Worm (Caenorhabditis elegans) whole organism, L3 larva: Measurements from ENCODE around the gene C17H12.11.

ENCODE experiments used
- R02D3.7 ChIP-seq: fragments of 150-350 bp; optimal IDR thresholded peaks from 2 replicates; lab custom pipeline; 2014; ENCODE audit warnings: missing biosample characterization, missing genetic modification characterization
- ZK546.5 ChIP-seq: sonication (generic microtip); optimal IDR thresholded peaks from 2 replicates; lab custom pipeline; 2017; ENCODE audit warnings: missing biosample characterization, missing genetic modification characterization
- daf-12 ChIP-seq: fragments of 150-350 bp; optimal IDR thresholded peaks from 2 replicates; lab custom pipeline; 2014; ENCODE audit warnings: missing biosample characterization, missing genetic modification reagents, missing genetic modification characterization
- egl-27 ChIP-seq: sonication (generic microtip); optimal IDR thresholded peaks from 4 replicates; lab custom pipeline; 2017; ENCODE audit warnings: missing biosample characterization, missing genetic modification reagents, missing genetic modification characterization
- eor-1 ChIP-seq, 2 experiments: fragments of 150-350 bp; optimal IDR thresholded peaks; 2 replicates each; lab custom pipeline; 2014 to 2018; ENCODE audit warnings: missing biosample characterization in 2 of 2, missing genetic modification characterization in 2 of 2
- fos-1 ChIP-seq: fragments of 150-350 bp; optimal IDR thresholded peaks from 2 replicates; lab custom pipeline; 2014; ENCODE audit warnings: missing biosample characterization, missing genetic modification characterization
- jun-1 ChIP-seq: fragments of 150-350 bp; optimal IDR thresholded peaks from 2 replicates; lab custom pipeline; 2014; ENCODE audit warnings: missing biosample characterization, missing genetic modification reagents, missing genetic modification characterization
- nhr-11 ChIP-seq: fragments of 150-350 bp; optimal IDR thresholded peaks from 2 replicates; lab custom pipeline; 2014; ENCODE audit warnings: missing biosample characterization, missing genetic modification characterization
- nhr-237 ChIP-seq: fragments of 150-350 bp; optimal IDR thresholded peaks from 2 replicates; lab custom pipeline; 2014; ENCODE audit warnings: missing biosample characterization, missing genetic modification characterization
- nhr-25 ChIP-seq: sonication (generic microtip); optimal IDR thresholded peaks from 2 replicates; lab custom pipeline; 2017; ENCODE audit warnings: missing biosample characterization, missing genetic modification characterization
- nhr-76 ChIP-seq: fragments of 150-350 bp; sonication (generic microtip); optimal IDR thresholded peaks from 5 replicates; lab custom pipeline; 2014; ENCODE audit warnings: missing biosample characterization, missing genetic modification characterization
- pqm-1 ChIP-seq: fragments of 150-350 bp; optimal IDR thresholded peaks from 2 replicates; lab custom pipeline; 2017; ENCODE audit warnings: missing biosample characterization, missing genetic modification characterization, inconsistent platforms
- tbx-2 ChIP-seq: sonication (generic microtip); optimal IDR thresholded peaks from 2 replicates; lab custom pipeline; 2016; ENCODE audit warnings: mild to moderate bottlenecking, missing genetic modification characterization, missing compliant biosample characterization

DNA sequence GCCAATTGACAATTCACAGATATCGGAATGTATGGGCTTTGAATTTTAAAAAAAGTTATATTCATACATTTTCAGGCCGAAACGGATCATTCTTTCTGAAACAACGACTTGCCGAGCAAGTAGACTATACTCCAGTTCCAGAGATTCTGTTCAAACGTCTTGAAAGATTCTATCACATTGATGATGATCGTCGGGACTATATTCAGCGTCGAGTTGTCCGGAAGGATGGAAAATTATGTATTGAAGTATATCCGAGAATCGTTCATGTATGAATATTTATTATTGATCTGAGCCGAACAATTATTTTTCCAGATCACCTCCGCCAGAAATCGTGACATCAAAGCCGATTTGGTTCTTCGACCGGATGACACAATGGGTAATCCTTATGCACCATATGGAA is 44.6 kb upstream of the C17H12.11 start:
- TF ChIP-seq nhr-76 (tag; lab: Kevin White, UChicago) (no peak), nhr-25 (tag; lab: Kevin White, UChicago) (no peak), eor-1 (tag; optimal IDR thresholded peaks at IDR 0.05; lab: Kevin White, UChicago) (no peak), egl-27 (no peak), nhr-11 (tag; lab: Kevin White, UChicago) (no peak), tbx-2 (no peak), nhr-237 (tag; lab: Kevin White, UChicago) (no peak), ZK546.5 (tag; lab: Kevin White, UChicago) (no peak), R02D3.7 (tag; lab: Kevin White, UChicago) (no peak), daf-12 (tag; lab: Kevin White, UChicago) (no peak), pqm-1 (no peak), jun-1 (tag; lab: Kevin White, UChicago) (no peak), fos-1 (no peak)
